Worm (Caenorhabditis elegans): Measurements from ENCODE around the gene F53F4.1.
A peak's percentile ranks its signal among the peaks of the same experiment; 100 is the strongest.

The F53F4.1 gene

ce11 chrV:13565197-13565596 lies 19.4 kb upstream of the F53F4.1 start (continued):
- no peak for TF ChIP-seq hlh-17 (GFP tag; optimal IDR thresholded peaks at IDR 0.05; ENCODE audit: borderline replicate concordance)
- TF ChIP-seq mef-2 (tag; optimal IDR thresholded peaks at IDR 0.05), result no peak
- peak; percentile 42 for TF ChIP-seq nhr-11 (tag; optimal IDR thresholded peaks at IDR 0.05)
- peak; percentile 50 for TF ChIP-seq ceh-90 (tag; optimal IDR thresholded peaks at IDR 0.05)
- TF ChIP-seq nhr-71 (tag; optimal IDR thresholded peaks at IDR 0.05), result peak; percentile 97
- TF ChIP-seq zag-1 (tag; optimal IDR thresholded peaks at IDR 0.05), result no peak
- peak; percentile 94 for TF ChIP-seq nhr-19 (GFP tag; conservative IDR thresholded peaks at IDR 0.05)
- TF ChIP-seq sup-37 (GFP tag; optimal IDR thresholded peaks at IDR 0.05), result peak; percentile 59
- TF ChIP-seq vab-15 (tag; optimal IDR thresholded peaks at IDR 0.05), result peak; percentile 33
- TF ChIP-seq jun-1 (tag; optimal IDR thresholded peaks at IDR 0.05), result peak; percentile 76
- TF ChIP-seq mab-9 (GFP tag; IDR thresholded peaks at IDR 0.05), result peak; percentile 63
- TF ChIP-seq dsc-1 (tag; optimal IDR thresholded peaks at IDR 0.05), result peak; percentile 78
- peak; percentile 56 for TF ChIP-seq skn-1 (tag; optimal IDR thresholded peaks at IDR 0.05)
- peak; percentile 86 for TF ChIP-seq lin-15B (tag; optimal IDR thresholded peaks at IDR 0.05)
- TF ChIP-seq lsy-2 (tag; optimal IDR thresholded peaks at IDR 0.05), result peak; percentile 86 to 92
- peak; percentile 96 for TF ChIP-seq snu-23 (GFP tag; optimal IDR thresholded peaks at IDR 0.05)
- TF ChIP-seq xbp-1 (tag; optimal IDR thresholded peaks at IDR 0.05), result peak; percentile 88
- no peak for TF ChIP-seq Y116A8C.19 (tag; optimal IDR thresholded peaks at IDR 0.05; ENCODE audit: borderline replicate concordance)
- peak; percentile 93 for TF ChIP-seq tbx-2 (tag; optimal IDR thresholded peaks at IDR 0.05)
- TF ChIP-seq hpl-2 (GFP tag; optimal IDR thresholded peaks at IDR 0.05), result peak; percentile 70
- TF ChIP-seq pax-3 (tag; optimal IDR thresholded peaks at IDR 0.05), result peak; percentile 93
- peak; percentile 97 for TF ChIP-seq pag-3 (tag; optimal IDR thresholded peaks at IDR 0.05; ENCODE audit: borderline replicate concordance, insufficient read depth)
- TF ChIP-seq elt-3 (tag; optimal IDR thresholded peaks at IDR 0.05), result peak in 5 of 6 experiments; percentile 12 to 97 (median 83)
- TF ChIP-seq nhr-20 (tag; optimal IDR thresholded peaks at IDR 0.05), result peak; percentile 98
- TF ChIP-seq irx-1 (tag; optimal IDR thresholded peaks at IDR 0.05), result peak; percentile 80
- TF ChIP-seq tlp-1 (tag; optimal IDR thresholded peaks at IDR 0.05), result no peak
- TF ChIP-seq ceh-8 (GFP tag; optimal IDR thresholded peaks at IDR 0.05), result no peak
- TF ChIP-seq nhr-47 (tag; optimal IDR thresholded peaks at IDR 0.05), result peak; percentile 90
- peak; percentile 67 for TF ChIP-seq aly-2 (tag; optimal IDR thresholded peaks at IDR 0.05)
- no peak for TF ChIP-seq unc-30 (tag; optimal IDR thresholded peaks at IDR 0.05)
- TF ChIP-seq dpl-1 (GFP tag; optimal IDR thresholded peaks at IDR 0.05), result peak; percentile 70 to 92 (median 83)

- no peak for TF ChIP-seq lsy-2 (tag; optimal IDR thresholded peaks at IDR 0.05)
- TF ChIP-seq nhr-85 (tag), result peak; percentile 53
- TF ChIP-seq efl-1 (optimal IDR thresholded peaks at IDR 0.05), result no peak
- peak in 1 of 2 experiments; percentile 79 for TF ChIP-seq efl-1 (GFP tag; optimal IDR thresholded peaks at IDR 0.05 in 1 of 2)
Observed at ce11 chrV:13565781-13566180, 18.8 kb upstream of the F53F4.1 start, which contains the start of gene slrp-1. Gene slrp-1 (plus strand): TSS chrV:13565863.

DNA sequence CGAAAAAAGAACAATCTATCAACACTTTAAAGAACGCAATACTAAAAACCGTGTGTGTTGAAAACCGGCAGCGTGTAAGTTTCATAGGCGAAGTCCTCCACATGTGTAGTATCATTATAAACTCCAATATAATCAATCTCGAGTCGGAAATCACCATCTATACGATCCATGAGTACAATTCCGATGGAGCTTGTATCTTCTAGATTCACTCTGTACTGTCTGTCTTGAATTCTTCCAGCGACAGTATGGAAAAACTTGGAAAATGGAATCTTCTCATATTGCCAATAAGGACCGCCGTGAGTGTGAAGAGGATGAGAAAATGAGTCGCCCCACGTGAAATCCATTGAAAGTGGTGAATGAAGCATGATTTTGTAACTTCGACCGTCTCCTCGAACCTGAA lies 17.6 kb upstream of the F53F4.1 start:
- TF ChIP-seq unc-62 (GFP tag; optimal IDR thresholded peaks at IDR 0.05), result no peak
- peak; percentile 24 for TF ChIP-seq nhr-85 (tag)
- no peak for TF ChIP-seq nhr-237 (tag; optimal IDR thresholded peaks at IDR 0.05)
- no peak for TF ChIP-seq alr-1 (tag; optimal IDR thresholded peaks at IDR 0.05; ENCODE audit: borderline replicate concordance)
- no peak for TF ChIP-seq ceh-8 (GFP tag; optimal IDR thresholded peaks at IDR 0.05)
- no peak for TF ChIP-seq fkh-10 (GFP tag; optimal IDR thresholded peaks at IDR 0.05)
- TF ChIP-seq nhr-12 (tag; optimal IDR thresholded peaks at IDR 0.05), result no peak
- TF ChIP-seq unc-130 (tag; optimal IDR thresholded peaks at IDR 0.05), result no peak
- peak; percentile 16 for TF ChIP-seq elt-2 (tag; optimal IDR thresholded peaks at IDR 0.05)
- TF ChIP-seq nhr-28 (tag; optimal IDR thresholded peaks at IDR 0.05), result no peak
- no peak for TF ChIP-seq sup-37 (GFP tag; optimal IDR thresholded peaks at IDR 0.05)
- TF ChIP-seq lir-3 (tag; optimal IDR thresholded peaks at IDR 0.05; ENCODE audit: poor library complexity), result no peak
- no peak for TF ChIP-seq aly-2 (tag; optimal IDR thresholded peaks at IDR 0.05)
- TF ChIP-seq hpl-2 (GFP tag; optimal IDR thresholded peaks at IDR 0.05), result no peak
- TF ChIP-seq irx-1 (tag; optimal IDR thresholded peaks at IDR 0.05), result no peak
- no peak for TF ChIP-seq unc-98 (GFP tag; IDR thresholded peaks at IDR 0.05)
- TF ChIP-seq ceh-90 (tag; optimal IDR thresholded peaks at IDR 0.05), result no peak
- no peak for TF ChIP-seq hlh-4 (tag; optimal IDR thresholded peaks at IDR 0.05)
- TF ChIP-seq aha-1 (tag; optimal IDR thresholded peaks at IDR 0.05), result no peak
- TF ChIP-seq nhr-71 (tag; optimal IDR thresholded peaks at IDR 0.05), result peak; percentile 41
- no peak for TF ChIP-seq efl-3 (GFP tag; optimal IDR thresholded peaks at IDR 0.05)
- peak in 1 of 2 experiments; percentile 5 for TF ChIP-seq lin-35 (GFP tag; optimal IDR thresholded peaks at IDR 0.05)
- no peak for TF ChIP-seq jun-1 (tag; optimal IDR thresholded peaks at IDR 0.05)
- TF ChIP-seq egl-27 (tag; optimal IDR thresholded peaks at IDR 0.05), result no peak
- TF ChIP-seq mef-2 (tag; optimal IDR thresholded peaks at IDR 0.05), result no peak
- no peak for TF ChIP-seq elt-3 (tag; optimal IDR thresholded peaks at IDR 0.05)

Measured in whole organism, L1 larva.